Fruit fly (Drosophila melanogaster): Measurements from ENCODE around the gene CG13280.
A peak's percentile ranks its signal among the peaks of the same experiment; 100 is the strongest.

The CG13280 gene

dm6 chr2L:16818335-16818973 is 2.4 kb downstream of the CG13280 start (continued):
- TF ChIP-seq CG1602 (GFP tag; optimal IDR thresholded peaks at IDR 0.05) = no peak
- peak; percentile 36 for TF ChIP-seq nerfin-1 (tag; optimal IDR thresholded peaks at IDR 0.05)
- TF ChIP-seq CG16813 (GFP tag; IDR thresholded peaks at IDR 0.05; ENCODE audit: partially characterized antibody) = no peak
- no peak for TF ChIP-seq Opbp (GFP tag; IDR thresholded peaks at IDR 0.05; ENCODE audit: partially characterized antibody)
- TF ChIP-seq CG10543 (GFP tag; optimal IDR thresholded peaks at IDR 0.05) = no peak
- peak; percentile 24 for TF ChIP-seq trem (tag; optimal IDR thresholded peaks at IDR 0.05)
- TF ChIP-seq fru (optimal IDR thresholded peaks at IDR 0.05) = no peak
- no peak for TF ChIP-seq dimm (GFP tag; IDR thresholded peaks at IDR 0.05)
- no peak for TF ChIP-seq gro (GFP tag; optimal IDR thresholded peaks at IDR 0.05)
- no peak for TF ChIP-seq disco-r (GFP tag; optimal IDR thresholded peaks at IDR 0.05)
- TF ChIP-seq pros (GFP tag; optimal IDR thresholded peaks at IDR 0.05) = no peak
- TF ChIP-seq Hmx (GFP tag; optimal IDR thresholded peaks at IDR 0.05) = no peak
- no peak for TF ChIP-seq CG3281 (GFP tag; optimal IDR thresholded peaks at IDR 0.05)
- TF ChIP-seq Sox100B (GFP tag; optimal IDR thresholded peaks at IDR 0.05) = peak; percentile 32
- TF ChIP-seq CG12236 (GFP tag; optimal IDR thresholded peaks at IDR 0.05) = no peak
- TF ChIP-seq Dip3 (GFP tag; optimal IDR thresholded peaks at IDR 0.05) = no peak
- TF ChIP-seq CG31441 (GFP tag; IDR thresholded peaks at IDR 0.05) = peak; percentile 65
- no peak for TF ChIP-seq ERR (GFP tag; optimal IDR thresholded peaks at IDR 0.05)
- TF ChIP-seq CTCF (GFP tag; optimal IDR thresholded peaks at IDR 0.05) = no peak
- no peak for TF ChIP-seq ase (GFP tag; IDR thresholded peaks at IDR 0.05)
- TF ChIP-seq CG6175 (GFP tag; IDR thresholded peaks at IDR 0.05) = no peak
- no peak for TF ChIP-seq prd (optimal IDR thresholded peaks at IDR 0.05)
- TF ChIP-seq prd (GFP tag; IDR thresholded peaks at IDR 0.05) = no peak
- no peak for TF ChIP-seq rib (GFP tag; IDR thresholded peaks at IDR 0.05)
- TF ChIP-seq CG4328 (GFP tag; optimal IDR thresholded peaks at IDR 0.05) = no peak
- TF ChIP-seq CG10321 (GFP tag; IDR thresholded peaks at IDR 0.05) = no peak

dm6 chr2L:16817421-16818101 is 3.3 kb downstream of the CG13280 start:
- TF ChIP-seq crp (GFP tag; optimal IDR thresholded peaks at IDR 0.05) (no peak), her (GFP tag; optimal IDR thresholded peaks at IDR 0.05) (peak; percentile 13), CG11456 (GFP tag; IDR thresholded peaks at IDR 0.05) (no peak), yki (optimal IDR thresholded peaks at IDR 0.05) (no peak), ci (GFP tag; IDR thresholded peaks at IDR 0.05) (peak; percentile 33; the same call in 1 of the 3 replicates), prd (optimal IDR thresholded peaks at IDR 0.05) (no peak), prd (GFP tag; IDR thresholded peaks at IDR 0.05) (0 out of 3 replicates have a peak, but pooled peaks have one; percentile 9), CG4707 (GFP tag; optimal IDR thresholded peaks at IDR 0.05) (no peak), zfh1 (GFP tag; IDR thresholded peaks at IDR 0.05) (peak; percentile 41; the same call in 1 of the 3 replicates), Xbp1 (GFP tag; optimal IDR thresholded peaks at IDR 0.05) (peak; percentile 16), CG3847 (GFP tag; IDR thresholded peaks at IDR 0.05) (no peak), ham (GFP tag; IDR thresholded peaks at IDR 0.05) (no peak), hth (optimal IDR thresholded peaks at IDR 0.05) (no peak), CG6854 (GFP tag; optimal IDR thresholded peaks at IDR 0.05) (no peak), Pdp1 (GFP tag; optimal IDR thresholded peaks at IDR 0.05) (peak; percentile 49 to 97), CG11085 (GFP tag; IDR thresholded peaks at IDR 0.05) (no peak), CG7786 (GFP tag; optimal IDR thresholded peaks at IDR 0.05) (no peak), Hr39 (optimal IDR thresholded peaks at IDR 0.05) (no peak), Sox102F (GFP tag; optimal IDR thresholded peaks at IDR 0.05) (peak; percentile 32), CG11696 (GFP tag; IDR thresholded peaks at IDR 0.05) (no peak), abd-A (tag; optimal IDR thresholded peaks at IDR 0.05) (no peak), Dref (GFP tag; IDR thresholded peaks at IDR 0.05) (no peak), Ets97D (GFP tag; optimal IDR thresholded peaks at IDR 0.05) (no peak), BtbVII (GFP tag; optimal IDR thresholded peaks at IDR 0.05) (peak; percentile 36), CG9727 (GFP tag; optimal IDR thresholded peaks at IDR 0.05) (peak; percentile 14), CG8290 (GFP tag; optimal IDR thresholded peaks at IDR 0.05) (no peak), CG8290 (tag; optimal IDR thresholded peaks at IDR 0.05) (peak in 1 of 2 experiments; percentile 42), Hr78 (GFP tag; optimal IDR thresholded peaks at IDR 0.05) (no peak), disco-r (GFP tag; optimal IDR thresholded peaks at IDR 0.05) (no peak)

All from whole organism, embryonic.